Fruit fly (Drosophila melanogaster): ENCODE results near the gene Smr.

Smr gene

DNA sequence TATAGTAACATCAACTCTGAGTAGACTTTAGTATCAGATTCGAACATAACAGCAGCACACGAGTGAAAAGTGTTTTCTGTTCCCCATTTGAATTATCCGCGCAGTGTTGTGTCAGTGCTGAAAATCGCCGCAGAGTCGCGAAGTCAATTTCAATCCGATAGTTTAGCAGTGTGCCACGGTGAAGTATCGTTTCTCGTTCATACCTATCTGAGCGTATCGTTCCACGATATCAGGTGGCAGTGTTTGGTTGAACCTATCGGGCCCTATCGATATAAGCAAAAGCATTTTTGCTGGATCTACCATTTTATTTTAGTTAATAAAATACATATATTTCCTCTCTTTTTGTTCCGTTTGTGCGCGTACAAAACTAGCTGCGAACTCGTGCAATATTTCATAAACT, 88.8 kb downstream of the Smr start, which contains the start of gene CkIalpha (continued):
- TF ChIP-seq slp2 (GFP tag; optimal IDR thresholded peaks at IDR 0.05), result no peak
- TF ChIP-seq CG13894 (tag; optimal IDR thresholded peaks at IDR 0.05), result peak; percentile 78
- TF ChIP-seq Oaz (GFP tag; IDR thresholded peaks at IDR 0.05), result no peak
- peak; percentile 88 for TF ChIP-seq CG17186 (GFP tag; optimal IDR thresholded peaks at IDR 0.05)
- peak; percentile 89 for TF ChIP-seq sens (GFP tag)
- 0 out of 3 replicates have a peak, but pooled peaks have one; percentile 31 for TF ChIP-seq CG11695 (GFP tag; IDR thresholded peaks at IDR 0.05)
- no peak for TF ChIP-seq C15 (GFP tag; IDR thresholded peaks at IDR 0.05)
- TF ChIP-seq CG16815 (GFP tag; optimal IDR thresholded peaks at IDR 0.05), result no peak
- peak; percentile 98 for TF ChIP-seq BEAF-32 (GFP tag; optimal IDR thresholded peaks at IDR 0.05)
- peak; percentile 72 for TF ChIP-seq HLH54F (GFP tag; optimal IDR thresholded peaks at IDR 0.05)
- no peak for TF ChIP-seq CG10979 (tag; optimal IDR thresholded peaks at IDR 0.05)
- no peak for TF ChIP-seq Tbp (GFP tag; optimal IDR thresholded peaks at IDR 0.05)
- peak; percentile 43 for TF ChIP-seq CG3163 (GFP tag; optimal IDR thresholded peaks at IDR 0.05)
- no peak for TF ChIP-seq CG12236 (GFP tag; optimal IDR thresholded peaks at IDR 0.05)
- TF ChIP-seq Bgb (GFP tag; IDR thresholded peaks at IDR 0.05; ENCODE audit: partially characterized antibody), result peak; percentile 99
- TF ChIP-seq TFAM (GFP tag; optimal IDR thresholded peaks at IDR 0.05), result no peak
- peak; percentile 57 for TF ChIP-seq vfl (GFP tag; optimal IDR thresholded peaks at IDR 0.05)
- TF ChIP-seq CG1602 (GFP tag; optimal IDR thresholded peaks at IDR 0.05), result peak; percentile 22
- TF ChIP-seq btn (GFP tag; optimal IDR thresholded peaks at IDR 0.05), result no peak
- TF ChIP-seq fd96Cb (tag; optimal IDR thresholded peaks at IDR 0.05), result no peak
- TF ChIP-seq row (GFP tag; IDR thresholded peaks at IDR 0.05), result peak; percentile 69
- no peak for TF ChIP-seq CG4328 (GFP tag; optimal IDR thresholded peaks at IDR 0.05)
- peak; percentile 52; the same call in 1 of the 3 replicates for TF ChIP-seq H15 (GFP tag; IDR thresholded peaks at IDR 0.05)
- TF ChIP-seq fd3F (GFP tag; optimal IDR thresholded peaks at IDR 0.05), result no peak
- TF ChIP-seq ssp (GFP tag; IDR thresholded peaks at IDR 0.05), result no peak; the same call in 1 of the 2 replicates
- TF ChIP-seq ase (GFP tag; IDR thresholded peaks at IDR 0.05), result no peak
- TF ChIP-seq Fer3 (tag; optimal IDR thresholded peaks at IDR 0.05), result no peak
- no peak for TF ChIP-seq Optix (GFP tag; IDR thresholded peaks at IDR 0.05)
- TF ChIP-seq Mrtf (GFP tag; IDR thresholded peaks at IDR 0.05), result no peak
- TF ChIP-seq CG15479 (GFP tag; optimal IDR thresholded peaks at IDR 0.05), result no peak
- TF ChIP-seq fu2 (GFP tag; optimal IDR thresholded peaks at IDR 0.05), result peak; percentile 57
- TF ChIP-seq trem (tag; optimal IDR thresholded peaks at IDR 0.05), result peak; percentile 76
- peak; percentile 29; the same call in 1 of the 2 replicates for TF ChIP-seq CG14014 (GFP tag; IDR thresholded peaks at IDR 0.05)
- TF ChIP-seq CG2678 (tag; optimal IDR thresholded peaks at IDR 0.05), result no peak
- TF ChIP-seq CG31365 (tag; optimal IDR thresholded peaks at IDR 0.05), result no peak
- peak; percentile 41 for TF ChIP-seq CG1647 (GFP tag; optimal IDR thresholded peaks at IDR 0.05)
- no peak for TF ChIP-seq seq (GFP tag; IDR thresholded peaks at IDR 0.05)
- no peak for TF ChIP-seq jigr1 (GFP tag; IDR thresholded peaks at IDR 0.05)
- no peak for TF ChIP-seq Dip2 (GFP tag; IDR thresholded peaks at IDR 0.05)
- TF ChIP-seq pan (optimal IDR thresholded peaks at IDR 0.05), result no peak
- TF ChIP-seq pan (GFP tag; optimal IDR thresholded peaks at IDR 0.05 in 1 of 2, IDR thresholded peaks at IDR 0.05 in 1 of 2), result peak in 1 of 2 experiments; percentile 16
- 0 out of 2 replicates have a peak, but pooled peaks have one; percentile 10 for TF ChIP-seq CG31224 (GFP tag; IDR thresholded peaks at IDR 0.05)
- TF ChIP-seq CG4424 (GFP tag; optimal IDR thresholded peaks at IDR 0.05), result peak; percentile 20
- peak; percentile 39; the same call in 1 of the 2 replicates for TF ChIP-seq CG17328 (GFP tag; IDR thresholded peaks at IDR 0.05)
- TF ChIP-seq CG15073 (GFP tag; optimal IDR thresholded peaks at IDR 0.05), result no peak
- peak; percentile 54 for TF ChIP-seq CG8944 (GFP tag; optimal IDR thresholded peaks at IDR 0.05)
- TF ChIP-seq insv (GFP tag; optimal IDR thresholded peaks at IDR 0.05), result peak in 1 of 2 experiments; percentile 12
- no peak for TF ChIP-seq CG17568 (GFP tag; optimal IDR thresholded peaks at IDR 0.05)
- TF ChIP-seq CG13287 (GFP tag; IDR thresholded peaks at IDR 0.05; ENCODE audit: partially characterized antibody), result peak; percentile 99
- TF ChIP-seq CG6854 (GFP tag; optimal IDR thresholded peaks at IDR 0.05), result no peak
- no peak for TF ChIP-seq Ravus (GFP tag; IDR thresholded peaks at IDR 0.05)
- TF ChIP-seq ac (GFP tag; optimal IDR thresholded peaks at IDR 0.05), result no peak
